Worm (Caenorhabditis elegans) whole organism, L4 larva: ENCODE results near the gene tni-4.

Source experiments
- F26F4.8 ChIP-seq: fragments of 200-800 bp; sonication (Bioruptor generic); conservative IDR thresholded peaks from 2 replicates; pipeline ENCODE4 v1.3.6; 2022; ENCODE audit warnings: missing genetic modification characterization, missing compliant biosample characterization
- aha-1 ChIP-seq: fragments of 150-350 bp; peaks from one replicate; lab custom pipeline; 2014; ENCODE audit warnings: missing biosample characterization, missing genetic modification characterization
- aly-2 ChIP-seq: sonication (generic microtip); optimal IDR thresholded peaks from 2 replicates; lab custom pipeline; 2018; ENCODE audit warnings: missing biosample characterization, missing genetic modification characterization
- ceh-82 ChIP-seq: sonication (generic microtip); optimal IDR thresholded peaks from 2 replicates; lab custom pipeline; 2017; ENCODE audit warnings: missing biosample characterization, missing genetic modification characterization
- cey-2 ChIP-seq: sonication (generic microtip); optimal IDR thresholded peaks from 3 replicates; lab custom pipeline; 2017; ENCODE audit warnings: missing genetic modification characterization, mild to moderate bottlenecking, missing compliant biosample characterization, antibody characterized with exemption, borderline replicate concordance; ENCODE audit not compliant: insufficient read depth
- dmd-6 ChIP-seq: fragments of 200-800 bp; sonication (Bioruptor generic); IDR thresholded peaks from 2 replicates; pipeline ENCODE4 v1.3.6; 2022; ENCODE audit warnings: missing genetic modification reagents, missing genetic modification characterization, missing compliant biosample characterization
- hlh-30 ChIP-seq: sonication (generic microtip); optimal IDR thresholded peaks from 2 replicates; lab custom pipeline; 2017; ENCODE audit warnings: antibody characterized with exemption, mild to moderate bottlenecking, missing genetic modification characterization, missing compliant biosample characterization; ENCODE audit not compliant: insufficient read depth
- mes-2 ChIP-seq: sonication (generic microtip); optimal IDR thresholded peaks from 2 replicates; lab custom pipeline; 2016; ENCODE audit warnings: missing genotype, mild to moderate bottlenecking, missing genetic modification characterization, missing compliant biosample characterization; ENCODE audit not compliant: poor library complexity, severe bottlenecking
- nhr-77 ChIP-seq: fragments of 150-350 bp; optimal IDR thresholded peaks from 2 replicates; lab custom pipeline; 2014; ENCODE audit warnings: missing biosample characterization, missing genetic modification characterization
- skn-1 ChIP-seq: fragments of 150-350 bp; optimal IDR thresholded peaks from 2 replicates; lab custom pipeline; 2014; ENCODE audit warnings: missing biosample characterization, missing genetic modification characterization
- snpc-4 ChIP-seq: fragments of 150-350 bp; optimal IDR thresholded peaks from 2 replicates; lab custom pipeline; 2014; ENCODE audit warnings: missing biosample characterization, missing genetic modification characterization
- unc-62 ChIP-seq, 3 experiments: fragments of 150-350 bp in 1 of 3; sonication (generic microtip); optimal IDR thresholded peaks in 2 of 3; peaks in 1 of 3; 1 replicate in 1 of 3; 2 replicates in 2 of 3; lab custom pipeline; 2014 to 2017; ENCODE audit warnings: missing biosample characterization in 3 of 3, missing genetic modification characterization in 3 of 3, missing genetic modification reagents in 3 of 3, missing genotype in 1 of 3

ce11 chrIV:5157226-5157625 lies 47.2 kb upstream of the tni-4 start, which contains the start of gene C24D10.49:
- no peak for TF ChIP-seq skn-1 (tag; lab: Kevin White, UChicago)
- no peak for TF ChIP-seq snpc-4 (tag; lab: Kevin White, UChicago)
- no peak for TF ChIP-seq aha-1 (tag; lab: Kevin White, UChicago)
- TF ChIP-seq mes-2 (tag; lab: Kevin White, UChicago) = no peak
- no peak for TF ChIP-seq nhr-77 (tag; lab: Kevin White, UChicago)
- no peak for TF ChIP-seq F26F4.8 (GFP tag; lab: Robert Waterston, UW)
- TF ChIP-seq unc-62 (GFP tag; optimal IDR thresholded peaks at IDR 0.05 in 1 of 2; lab: Kevin White, UChicago) = no peak
- no peak for TF ChIP-seq unc-62 (tag; optimal IDR thresholded peaks at IDR 0.05; lab: Kevin White, UChicago)
- no peak for TF ChIP-seq hlh-30 (tag; lab: Kevin White, UChicago)
- TF ChIP-seq ceh-82 = no peak
- no peak for TF ChIP-seq cey-2 (tag; lab: Kevin White, UChicago)
- TF ChIP-seq aly-2 (tag; lab: Kevin White, UChicago) = no peak
- no peak for TF ChIP-seq dmd-6 (GFP tag; lab: Robert Waterston, UW)
